Fruit fly (Drosophila melanogaster) whole organism, embryonic: ENCODE data around the gene CG5188.

Experiments
- Abd-B ChIP-seq: fragments of 200-800 bp; sonication (Bioruptor generic); optimal IDR thresholded peaks from 2 replicates; lab custom pipeline; 2018; ENCODE audit warnings: missing biosample characterization, mild to moderate bottlenecking, missing genetic modification characterization, moderate library complexity
- Bdp1 ChIP-seq: fragments of 200-800 bp; sonication (Bioruptor generic); optimal IDR thresholded peaks from 3 replicates; lab custom pipeline; 2016; ENCODE audit warnings: missing biosample characterization, missing genetic modification characterization
- C15 ChIP-seq: fragments of 200-800 bp; sonication (Bioruptor generic); IDR thresholded peaks from 3 replicates; pipeline ENCODE4 v1.3.6; 2022; ENCODE audit warnings: missing biosample characterization, missing genetic modification characterization
- CG10267 ChIP-seq: fragments of 200-800 bp; sonication (Bioruptor generic); optimal IDR thresholded peaks from 2 replicates; lab custom pipeline; 2018; ENCODE audit warnings: missing biosample characterization, mild to moderate bottlenecking, missing genetic modification characterization, moderate library complexity
- CG13123 ChIP-seq: fragments of 200-800 bp; sonication (Bioruptor generic); optimal IDR thresholded peaks from 2 replicates; lab custom pipeline; 2016; ENCODE audit warnings: missing biosample characterization, missing genetic modification characterization
- CG13296 ChIP-seq: fragments of 200-800 bp; sonication (Bioruptor generic); optimal IDR thresholded peaks from 3 replicates; lab custom pipeline; 2018; ENCODE audit warnings: missing biosample characterization, mild to moderate bottlenecking, missing genetic modification characterization
- CG17186 ChIP-seq: fragments of 200-800 bp; sonication (Bioruptor generic); optimal IDR thresholded peaks from 3 replicates; lab custom pipeline; 2017; ENCODE audit warnings: missing biosample characterization, missing genetic modification reagents, missing genetic modification characterization
- CG1792 ChIP-seq: fragments of 200-800 bp; sonication (Bioruptor generic); optimal IDR thresholded peaks from 2 replicates; lab custom pipeline; 2016; ENCODE audit warnings: missing biosample characterization, missing genetic modification characterization
- CG18262 ChIP-seq: fragments of 200-800 bp; optimal IDR thresholded peaks from 3 replicates; lab custom pipeline; 2019; ENCODE audit warnings: missing biosample characterization, mild to moderate bottlenecking, missing genetic modification characterization, moderate library complexity
- CG2202 ChIP-seq: fragments of 200-800 bp; sonication (Bioruptor generic); optimal IDR thresholded peaks from 2 replicates; lab custom pipeline; 2018; ENCODE audit warnings: missing biosample characterization, mild to moderate bottlenecking, missing genetic modification characterization
- CG3163 ChIP-seq: fragments of 200-800 bp; sonication (Bioruptor generic); optimal IDR thresholded peaks from 3 replicates; lab custom pipeline; 2016; ENCODE audit warnings: missing biosample characterization, missing genetic modification characterization
- CG3838 ChIP-seq: fragments of 200-800 bp; sonication (Bioruptor generic); optimal IDR thresholded peaks from 3 replicates; lab custom pipeline; 2016; ENCODE audit warnings: missing biosample characterization, missing genetic modification characterization
- CG43689 ChIP-seq: fragments of 200-800 bp; sonication (Bioruptor generic); IDR thresholded peaks from 2 replicates; pipeline ENCODE4 v1.3.6; 2022; ENCODE audit warnings: missing biosample characterization, missing genetic modification characterization
- CG7745 ChIP-seq: fragments of 200-800 bp; sonication (Bioruptor generic); optimal IDR thresholded peaks from 2 replicates; lab custom pipeline; 2018; ENCODE audit warnings: missing biosample characterization, mild to moderate bottlenecking, missing genetic modification characterization, moderate library complexity
- CG9932 ChIP-seq: fragments of 200-800 bp; sonication (Bioruptor generic); IDR thresholded peaks from 2 replicates; pipeline ENCODE4 v1.3.6; 2022; ENCODE audit warnings: missing biosample characterization, missing genetic modification characterization
- D19A ChIP-seq: fragments of 200-800 bp; optimal IDR thresholded peaks from 3 replicates; lab custom pipeline; 2019; ENCODE audit warnings: missing biosample characterization, mild to moderate bottlenecking, missing genetic modification characterization, moderate library complexity
- Eip74EF ChIP-seq, 2 experiments: fragments of 200-800 bp in 1 of 2; fragments of >200 bp in 1 of 2; sonication (Bioruptor generic) in 1 of 2; optimal IDR thresholded peaks; 2 replicates each; lab custom pipeline; 2017 to 2019; ENCODE audit warnings: missing biosample characterization in 2 of 2, missing genetic modification characterization in 2 of 2, mild to moderate bottlenecking in 1 of 2, moderate library complexity in 1 of 2
- Elba2 ChIP-seq: fragments of 200-800 bp; sonication (Bioruptor generic); optimal IDR thresholded peaks from 3 replicates; lab custom pipeline; 2016; ENCODE audit warnings: missing biosample characterization, missing genetic modification characterization
- Fer2 ChIP-seq: fragments of 200-800 bp; sonication (Bioruptor generic); optimal IDR thresholded peaks from 2 replicates; lab custom pipeline; 2018; ENCODE audit warnings: missing biosample characterization, mild to moderate bottlenecking, missing genetic modification characterization, moderate library complexity
- Hr39 ChIP-seq: fragments of >200 bp; optimal IDR thresholded peaks from 2 replicates; lab custom pipeline; 2017
- Hsf ChIP-seq: fragments of 200-800 bp; sonication (Bioruptor generic); optimal IDR thresholded peaks from 3 replicates; lab custom pipeline; 2016; ENCODE audit warnings: missing biosample characterization, missing genetic modification characterization
- Jarid2 ChIP-seq: fragments of 200-800 bp; sonication (Bioruptor generic); optimal IDR thresholded peaks from 3 replicates; lab custom pipeline; 2017; ENCODE audit warnings: mild to moderate bottlenecking, missing biosample characterization, missing genetic modification reagents, missing genetic modification characterization
- MBD-R2 ChIP-seq: fragments of 200-800 bp; sonication (Bioruptor generic); IDR thresholded peaks from 2 replicates; pipeline ENCODE4 v1.3.6; 2022; ENCODE audit warnings: missing biosample characterization, missing genetic modification characterization
- Max ChIP-seq: fragments of 200-800 bp; sonication (Bioruptor generic); optimal IDR thresholded peaks from 2 replicates; lab custom pipeline; 2016; ENCODE audit warnings: missing biosample characterization, mild to moderate bottlenecking, missing genetic modification characterization
- Meics ChIP-seq: fragments of 200-800 bp; sonication (Bioruptor generic); optimal IDR thresholded peaks from 2 replicates; lab custom pipeline; 2017; ENCODE audit warnings: missing biosample characterization, mild to moderate bottlenecking, missing genetic modification characterization
- Mes4 ChIP-seq: fragments of 200-800 bp; sonication (Bioruptor generic); optimal IDR thresholded peaks from 2 replicates; lab custom pipeline; 2016; ENCODE audit warnings: missing biosample characterization, missing genetic modification characterization
- Neu2 ChIP-seq: fragments of 200-800 bp; sonication (Bioruptor generic); optimal IDR thresholded peaks from 3 replicates; lab custom pipeline; 2016; ENCODE audit warnings: missing biosample characterization, missing genetic modification characterization, borderline replicate concordance
- Oli ChIP-seq: fragments of 200-800 bp; sonication (Bioruptor generic); optimal IDR thresholded peaks from 2 replicates; lab custom pipeline; 2018; ENCODE audit warnings: missing biosample characterization, mild to moderate bottlenecking, missing genetic modification characterization, moderate library complexity
- Rfx ChIP-seq: fragments of 200-800 bp; sonication (Bioruptor generic); IDR thresholded peaks from 2 replicates; pipeline ENCODE4 v1.3.6; 2022; ENCODE audit warnings: missing biosample characterization, missing genetic modification characterization
- Usf ChIP-seq: fragments of 200-800 bp; sonication (Bioruptor generic); optimal IDR thresholded peaks from 2 replicates; lab custom pipeline; 2017; ENCODE audit warnings: missing genotype, missing biosample characterization, missing genetic modification characterization
- amos ChIP-seq: fragments of 200-800 bp; sonication (Bioruptor generic); IDR thresholded peaks from 2 replicates; pipeline ENCODE4 v1.3.6; 2022; ENCODE audit warnings: missing biosample characterization, missing genetic modification characterization; ENCODE audit not compliant: partially characterized antibody
- az2 ChIP-seq: fragments of 200-800 bp; sonication (Bioruptor generic); optimal IDR thresholded peaks from 3 replicates; lab custom pipeline; 2016; ENCODE audit warnings: missing biosample characterization, missing genetic modification characterization
- btn ChIP-seq: fragments of 200-800 bp; sonication (Bioruptor generic); optimal IDR thresholded peaks from 2 replicates; lab custom pipeline; 2016; ENCODE audit warnings: missing biosample characterization, missing genetic modification characterization
- chif ChIP-seq, 2 experiments: fragments of 200-800 bp; sonication (Bioruptor generic); optimal IDR thresholded peaks; 3 replicates each; lab custom pipeline; 2016; ENCODE audit warnings: missing biosample characterization in 2 of 2, missing genetic modification characterization in 2 of 2
- da ChIP-seq: fragments of 200-800 bp; sonication (Bioruptor generic); optimal IDR thresholded peaks from 2 replicates; lab custom pipeline; 2016; ENCODE audit warnings: missing biosample characterization, missing genetic modification characterization
- ems ChIP-seq: fragments of 200-800 bp; sonication (Bioruptor generic); optimal IDR thresholded peaks from 3 replicates; lab custom pipeline; 2016; ENCODE audit warnings: missing biosample characterization, missing genetic modification characterization
- fu2 ChIP-seq: fragments of 200-800 bp; sonication (Bioruptor generic); optimal IDR thresholded peaks from 2 replicates; lab custom pipeline; 2016; ENCODE audit warnings: missing biosample characterization, missing genetic modification characterization
- grn ChIP-seq: fragments of 200-800 bp; sonication (Bioruptor generic); optimal IDR thresholded peaks from 3 replicates; lab custom pipeline; 2017; ENCODE audit warnings: missing biosample characterization, missing genetic modification characterization
- h ChIP-seq: fragments of >200 bp; optimal IDR thresholded peaks from 2 replicates; lab custom pipeline; 2017
- hth ChIP-seq: fragments of >200 bp; optimal IDR thresholded peaks from 2 replicates; lab custom pipeline; 2017; ENCODE audit warnings: inconsistent platforms
- kay ChIP-seq: fragments of 200-800 bp; sonication (Bioruptor generic); optimal IDR thresholded peaks from 2 replicates; lab custom pipeline; 2016; ENCODE audit warnings: missing biosample characterization, missing genetic modification characterization
- lov ChIP-seq, 2 experiments: fragments of 200-800 bp in 1 of 2; fragments of >200 bp in 1 of 2; sonication (Bioruptor generic) in 1 of 2; IDR thresholded peaks in 1 of 2; optimal IDR thresholded peaks in 1 of 2; 2 replicates in 1 of 2; 3 replicates in 1 of 2; pipeline versions ENCODE4 v1.3.6 to Lab custom; 2017 to 2022; ENCODE audit warnings: missing biosample characterization in 1 of 2, missing genetic modification characterization in 1 of 2
- maf-S ChIP-seq: fragments of 200-800 bp; sonication (Bioruptor generic); optimal IDR thresholded peaks from 2 replicates; lab custom pipeline; 2016; ENCODE audit warnings: missing biosample characterization, missing genetic modification characterization
- mirr ChIP-seq: fragments of 200-800 bp; sonication (Bioruptor generic); optimal IDR thresholded peaks from 3 replicates; lab custom pipeline; 2018; ENCODE audit warnings: missing biosample characterization, mild to moderate bottlenecking, missing genetic modification characterization
- sens-2 ChIP-seq: fragments of 200-800 bp; sonication (Bioruptor generic); IDR thresholded peaks from 2 replicates; pipeline ENCODE4 v1.3.6; 2022; ENCODE audit warnings: missing biosample characterization, missing genetic modification characterization
- sr ChIP-seq: fragments of 200-800 bp; sonication (Bioruptor generic); IDR thresholded peaks from 3 replicates; pipeline ENCODE4 v1.3.6; 2022; ENCODE audit warnings: missing biosample characterization, missing genetic modification characterization
- trem ChIP-seq: fragments of 200-800 bp; optimal IDR thresholded peaks from 3 replicates; lab custom pipeline; 2019; ENCODE audit warnings: missing biosample characterization, mild to moderate bottlenecking, missing genetic modification characterization, moderate library complexity
- unc-4 ChIP-seq: fragments of 200-800 bp; sonication (Bioruptor generic); IDR thresholded peaks from 2 replicates; pipeline ENCODE4 v1.3.6; 2022; ENCODE audit warnings: missing biosample characterization, missing genetic modification characterization; ENCODE audit not compliant: partially characterized antibody
- zfh1 ChIP-seq: fragments of 200-800 bp; sonication (Bioruptor generic); IDR thresholded peaks from 3 replicates; pipeline ENCODE4 v1.3.6; 2022; ENCODE audit warnings: missing biosample characterization, missing genetic modification characterization

The CG5188 gene

DNA sequence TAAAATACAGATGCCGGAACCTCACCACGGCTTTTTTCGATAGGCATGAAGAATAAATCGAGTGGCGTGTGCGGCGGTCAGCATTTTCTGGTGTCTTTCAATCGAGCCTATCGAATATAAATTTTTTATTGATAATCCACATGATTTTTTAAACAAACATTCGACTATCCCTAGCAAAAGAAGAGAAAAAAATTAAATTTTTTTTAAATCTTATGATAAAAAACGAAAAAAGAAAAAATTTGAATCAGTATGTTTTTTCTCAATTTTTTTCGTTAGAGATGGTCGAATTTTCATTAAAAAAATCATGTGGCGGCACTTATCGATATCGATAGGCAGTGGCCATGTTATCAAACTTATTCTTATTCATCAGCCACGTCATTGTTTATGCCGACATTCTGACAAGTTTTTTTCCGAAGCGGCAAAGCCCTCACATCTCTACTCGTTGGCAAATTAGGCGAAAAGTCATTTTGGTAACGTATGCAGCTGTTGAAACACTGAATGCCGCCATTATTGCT is 2.0 kb upstream of the CG5188 start, which contains the start of the genes SmB and KdelR (continued):
- no peak for TF ChIP-seq sr (GFP tag; lab: Robert Waterston, UW)
- TF ChIP-seq CG43689 (GFP tag; lab: Robert Waterston, UW), result no peak
- no peak for TF ChIP-seq h (lab: Kevin White, UChicago)
- no peak for TF ChIP-seq chif (GFP tag; optimal IDR thresholded peaks at IDR 0.05; lab: Kevin White, UChicago)
- TF ChIP-seq az2 (GFP tag; lab: Kevin White, UChicago), result no peak
- peak; percentile 67; the same call in 1 of the 2 replicates for TF ChIP-seq amos (GFP tag; lab: Robert Waterston, UW)
- TF ChIP-seq CG9932 (GFP tag; lab: Robert Waterston, UW), result peak; percentile 28; the same call in 1 of the 2 replicates
- TF ChIP-seq CG18262 (tag; lab: Kevin White, UChicago), result peak; percentile 49
- TF ChIP-seq grn (GFP tag; lab: Kevin White, UChicago), result no peak
- no peak for TF ChIP-seq da (GFP tag; lab: Kevin White, UChicago)
- TF ChIP-seq Oli (tag; lab: Kevin White, UChicago), result no peak
- TF ChIP-seq CG3163 (GFP tag; lab: Kevin White, UChicago), result no peak
- no peak for TF ChIP-seq CG2202
- TF ChIP-seq CG3838 (GFP tag; lab: Kevin White, UChicago), result no peak
- TF ChIP-seq Bdp1 (GFP tag; lab: Kevin White, UChicago), result no peak
- peak; percentile 17 for TF ChIP-seq CG13296 (GFP tag; lab: Kevin White, UChicago)
- TF ChIP-seq ems (GFP tag; lab: Kevin White, UChicago), result no peak
- TF ChIP-seq Neu2 (GFP tag; lab: Kevin White, UChicago), result no peak
- TF ChIP-seq CG13123 (GFP tag; lab: Kevin White, UChicago), result no peak
- peak; percentile 6; the same call in 1 of the 3 replicates for TF ChIP-seq zfh1 (GFP tag; lab: Robert Waterston, UW)
- peak; percentile 78 for TF ChIP-seq trem (tag; lab: Kevin White, UChicago)
- TF ChIP-seq fu2, result no peak
- TF ChIP-seq sens-2 (GFP tag; lab: Robert Waterston, UW), result no peak
- TF ChIP-seq kay (GFP tag; lab: Kevin White, UChicago), result peak; percentile 90
- no peak for TF ChIP-seq Meics (GFP tag; lab: Kevin White, UChicago)
- no peak for TF ChIP-seq Eip74EF (GFP tag; optimal IDR thresholded peaks at IDR 0.05; lab: Kevin White, UChicago)
- TF ChIP-seq Usf (GFP tag; lab: Kevin White, UChicago), result no peak
- no peak for TF ChIP-seq mirr (GFP tag; lab: Kevin White, UChicago)
- peak; percentile 73 for TF ChIP-seq CG10267 (tag; lab: Kevin White, UChicago)
- no peak for TF ChIP-seq D19A (tag; lab: Kevin White, UChicago)
- no peak for TF ChIP-seq CG1792 (GFP tag; lab: Kevin White, UChicago)
- peak; percentile 26 for TF ChIP-seq Elba2 (GFP tag; lab: Kevin White, UChicago)
- no peak for TF ChIP-seq btn (GFP tag; lab: Kevin White, UChicago)
- no peak for TF ChIP-seq Fer2 (tag; lab: Kevin White, UChicago)
- no peak for TF ChIP-seq Rfx (GFP tag; lab: Robert Waterston, UW)
- no peak for TF ChIP-seq lov (optimal IDR thresholded peaks at IDR 0.05; lab: Kevin White, UChicago)
- no peak for TF ChIP-seq lov (GFP tag; IDR thresholded peaks at IDR 0.05; lab: Robert Waterston, UW)
- no peak for TF ChIP-seq Hr39 (lab: Kevin White, UChicago)
- no peak for TF ChIP-seq Abd-B (GFP tag; lab: Kevin White, UChicago)
- no peak for TF ChIP-seq Jarid2
- TF ChIP-seq MBD-R2 (GFP tag; lab: Robert Waterston, UW), result peak; percentile 55
- TF ChIP-seq Hsf (GFP tag; lab: Kevin White, UChicago), result peak; percentile 17
- TF ChIP-seq hth (lab: Kevin White, UChicago), result no peak
- no peak for TF ChIP-seq Mes4 (GFP tag; lab: Kevin White, UChicago)
- no peak for TF ChIP-seq CG7745
- TF ChIP-seq unc-4, result peak; percentile 83
- no peak for TF ChIP-seq C15 (GFP tag; lab: Robert Waterston, UW)
- peak; percentile 3 for TF ChIP-seq CG17186 (GFP tag; lab: Kevin White, UChicago)
- TF ChIP-seq maf-S (GFP tag; lab: Kevin White, UChicago), result no peak
- TF ChIP-seq Max (GFP tag; lab: Kevin White, UChicago), result peak; percentile 64
